Fruit fly (Drosophila melanogaster) whole organism, prepupa: ENCODE measurements around the gene hiw.

ENCODE experiments used
- Blimp-1 ChIP-seq: fragments of 200-800 bp; sonication (Bioruptor generic); optimal IDR thresholded peaks from 3 replicates; lab custom pipeline; 2017; ENCODE audit warnings: missing biosample characterization, missing genetic modification characterization, mild to moderate bottlenecking, moderate library complexity, missing genetic modification reagents
- CG10631 ChIP-seq: fragments of 200-800 bp; sonication (Bioruptor generic); optimal IDR thresholded peaks from 2 replicates; lab custom pipeline; 2016; ENCODE audit warnings: missing biosample characterization, missing genetic modification characterization
- CG10669 ChIP-seq: fragments of 200-800 bp; sonication (Bioruptor generic); optimal IDR thresholded peaks from 3 replicates; lab custom pipeline; 2018; ENCODE audit warnings: missing biosample characterization, mild to moderate bottlenecking, missing genetic modification characterization, moderate library complexity
- CG11294 ChIP-seq: fragments of 200-800 bp; sonication (Bioruptor generic); IDR thresholded peaks from 2 replicates; pipeline ENCODE4 v1.3.6; 2022; ENCODE audit warnings: missing biosample characterization, missing genetic modification characterization
- CG11762 ChIP-seq: fragments of 200-800 bp; sonication (Bioruptor generic); optimal IDR thresholded peaks from 3 replicates; lab custom pipeline; 2016; ENCODE audit warnings: missing biosample characterization, missing genetic modification characterization; ENCODE audit not compliant: insufficient read depth
- CG11902 ChIP-seq: fragments of 200-800 bp; sonication (Bioruptor generic); optimal IDR thresholded peaks from 3 replicates; lab custom pipeline; 2016; ENCODE audit warnings: missing biosample characterization, missing genetic modification characterization
- CG15336 ChIP-seq: fragments of 200-800 bp; sonication (Bioruptor generic); IDR thresholded peaks from 2 replicates; pipeline ENCODE4 v1.3.6; 2022; ENCODE audit warnings: missing biosample characterization, missing genetic modification characterization
- CG1621 ChIP-seq: fragments of 200-800 bp; sonication (Bioruptor generic); optimal IDR thresholded peaks from 3 replicates; lab custom pipeline; 2018; ENCODE audit warnings: missing biosample characterization, mild to moderate bottlenecking, missing genetic modification characterization
- CG16779 ChIP-seq: fragments of 200-800 bp; sonication (Bioruptor generic); optimal IDR thresholded peaks from 3 replicates; lab custom pipeline; 2017; ENCODE audit warnings: missing biosample characterization, mild to moderate bottlenecking, missing genetic modification characterization
- CG3032 ChIP-seq: fragments of 200-800 bp; optimal IDR thresholded peaks from 2 replicates; lab custom pipeline; 2019; ENCODE audit warnings: missing biosample characterization, mild to moderate bottlenecking, missing genetic modification characterization, moderate library complexity
- CG31627 ChIP-seq: fragments of 200-800 bp; sonication (Bioruptor generic); optimal IDR thresholded peaks from 3 replicates; lab custom pipeline; 2016; ENCODE audit warnings: missing biosample characterization, missing genetic modification characterization
- CG32006 ChIP-seq: fragments of 200-800 bp; sonication (Bioruptor generic); optimal IDR thresholded peaks from 3 replicates; lab custom pipeline; 2017; ENCODE audit warnings: missing biosample characterization, mild to moderate bottlenecking, missing genetic modification characterization
- CG34406 ChIP-seq: fragments of 200-800 bp; sonication (Bioruptor generic); optimal IDR thresholded peaks from 3 replicates; lab custom pipeline; 2016; ENCODE audit warnings: missing biosample characterization, missing genetic modification characterization
- CG6792 ChIP-seq: fragments of 200-800 bp; sonication (Bioruptor generic); optimal IDR thresholded peaks from 3 replicates; lab custom pipeline; 2016; ENCODE audit warnings: missing biosample characterization, missing genetic modification characterization
- CG6808 ChIP-seq: fragments of 200-800 bp; sonication (Bioruptor generic); optimal IDR thresholded peaks from 3 replicates; lab custom pipeline; 2017; ENCODE audit warnings: missing biosample characterization, missing genetic modification characterization, mild to moderate bottlenecking, moderate library complexity, missing genetic modification reagents
- CG6854 ChIP-seq: fragments of 200-800 bp; sonication (Bioruptor generic); optimal IDR thresholded peaks from 2 replicates; lab custom pipeline; 2017; ENCODE audit warnings: missing biosample characterization, mild to moderate bottlenecking, missing genetic modification characterization
- CG8319 ChIP-seq: fragments of 200-800 bp; sonication (Bioruptor generic); optimal IDR thresholded peaks from 3 replicates; lab custom pipeline; 2016; ENCODE audit warnings: missing biosample characterization, missing genetic modification characterization
- CG9139 ChIP-seq: fragments of 200-800 bp; sonication (Bioruptor generic); optimal IDR thresholded peaks from 3 replicates; lab custom pipeline; 2017; ENCODE audit warnings: missing biosample characterization, mild to moderate bottlenecking, missing genetic modification characterization
- Eip78C ChIP-seq: fragments of 200-800 bp; sonication (Bioruptor generic); peaks from one replicate; lab custom pipeline; 2016; ENCODE audit warnings: missing biosample characterization, missing genetic modification characterization
- Eip93F ChIP-seq: fragments of 200-800 bp; sonication (Bioruptor generic); optimal IDR thresholded peaks from 2 replicates; lab custom pipeline; 2016; ENCODE audit warnings: missing biosample characterization, mild to moderate bottlenecking, missing genetic modification characterization
- Ets96B ChIP-seq: fragments of 200-800 bp; optimal IDR thresholded peaks from 2 replicates; lab custom pipeline; 2019; ENCODE audit warnings: missing biosample characterization, mild to moderate bottlenecking, missing genetic modification characterization, moderate library complexity
- Hr38 ChIP-seq: sonication (Bioruptor generic); optimal IDR thresholded peaks from 2 replicates; lab custom pipeline; 2016; ENCODE audit warnings: missing biosample characterization, missing genetic modification characterization
- Hr4 ChIP-seq: fragments of 200-800 bp; sonication (Bioruptor generic); optimal IDR thresholded peaks from 3 replicates; lab custom pipeline; 2016; ENCODE audit warnings: missing biosample characterization, missing genetic modification characterization
- Met ChIP-seq: fragments of 200-800 bp; sonication (Bioruptor generic); optimal IDR thresholded peaks from 3 replicates; lab custom pipeline; 2016; ENCODE audit warnings: missing biosample characterization, missing genetic modification characterization
- Smox ChIP-seq: fragments of 200-800 bp; sonication (Bioruptor generic); optimal IDR thresholded peaks from 3 replicates; lab custom pipeline; 2016; ENCODE audit warnings: missing biosample characterization, missing genetic modification characterization
- Sox102F ChIP-seq: fragments of 200-800 bp; sonication (Bioruptor generic); optimal IDR thresholded peaks from 2 replicates; lab custom pipeline; 2016; ENCODE audit warnings: missing biosample characterization, mild to moderate bottlenecking, missing genetic modification characterization
- Sox14 ChIP-seq: fragments of 200-800 bp; sonication (Bioruptor generic); optimal IDR thresholded peaks from 3 replicates; lab custom pipeline; 2016; ENCODE audit warnings: missing biosample characterization, missing genetic modification characterization
- Sox15 ChIP-seq: fragments of 200-800 bp; sonication (Bioruptor generic); optimal IDR thresholded peaks from 3 replicates; lab custom pipeline; 2016; ENCODE audit warnings: missing biosample characterization, missing genetic modification characterization
- achi ChIP-seq: fragments of 200-800 bp; sonication (Bioruptor generic); optimal IDR thresholded peaks from 3 replicates; lab custom pipeline; 2016; ENCODE audit warnings: missing biosample characterization, missing genetic modification characterization
- acj6 ChIP-seq: fragments of 200-800 bp; sonication (Bioruptor generic); optimal IDR thresholded peaks from 3 replicates; lab custom pipeline; 2016; ENCODE audit warnings: missing biosample characterization, missing genetic modification characterization
- cyc ChIP-seq: fragments of 200-800 bp; sonication (Bioruptor generic); optimal IDR thresholded peaks from 3 replicates; lab custom pipeline; 2016; ENCODE audit warnings: missing biosample characterization, missing genetic modification characterization
- dac ChIP-seq: fragments of 200-800 bp; sonication (Bioruptor generic); optimal IDR thresholded peaks from 2 replicates; lab custom pipeline; 2017; ENCODE audit warnings: missing biosample characterization, mild to moderate bottlenecking, missing genetic modification characterization
- dsx ChIP-seq: fragments of 200-800 bp; optimal IDR thresholded peaks from 3 replicates; lab custom pipeline; 2019; ENCODE audit warnings: missing biosample characterization, mild to moderate bottlenecking, missing genetic modification characterization, moderate library complexity; ENCODE audit not compliant: poor library complexity, severe bottlenecking
- eg ChIP-seq: fragments of 200-800 bp; sonication (Bioruptor generic); IDR thresholded peaks from 3 replicates; pipeline ENCODE4 v1.3.6; 2022; ENCODE audit warnings: missing biosample characterization, missing genetic modification characterization
- esn ChIP-seq: fragments of 200-800 bp; sonication (Bioruptor generic); optimal IDR thresholded peaks from 2 replicates; lab custom pipeline; 2016; ENCODE audit warnings: missing biosample characterization, mild to moderate bottlenecking, missing genetic modification characterization, moderate library complexity
- fd59A ChIP-seq: fragments of 200-800 bp; sonication (Bioruptor generic); optimal IDR thresholded peaks from 2 replicates; lab custom pipeline; 2017; ENCODE audit warnings: missing biosample characterization, mild to moderate bottlenecking, missing genetic modification characterization, missing genetic modification reagents
- fd85E ChIP-seq: fragments of 200-800 bp; sonication (Bioruptor generic); optimal IDR thresholded peaks from 3 replicates; lab custom pipeline; 2016; ENCODE audit warnings: missing biosample characterization, missing genetic modification characterization
- fkh ChIP-seq: fragments of 200-800 bp; sonication (Bioruptor generic); optimal IDR thresholded peaks from 3 replicates; lab custom pipeline; 2017; ENCODE audit warnings: missing biosample characterization, mild to moderate bottlenecking, missing genetic modification characterization, moderate library complexity
- lz ChIP-seq: fragments of 200-800 bp; sonication (Bioruptor generic); optimal IDR thresholded peaks from 3 replicates; lab custom pipeline; 2016; ENCODE audit warnings: missing biosample characterization, missing genetic modification characterization
- net ChIP-seq: fragments of 200-800 bp; sonication (Bioruptor generic); optimal IDR thresholded peaks from 3 replicates; lab custom pipeline; 2016; ENCODE audit warnings: missing biosample characterization, missing genetic modification characterization
- pdm3 ChIP-seq: fragments of 200-800 bp; sonication (Bioruptor generic); optimal IDR thresholded peaks from 3 replicates; lab custom pipeline; 2016; ENCODE audit warnings: missing biosample characterization, missing genetic modification characterization
- salr ChIP-seq, 2 experiments: fragments of 200-800 bp; sonication (Bioruptor generic); optimal IDR thresholded peaks; 3 replicates each; lab custom pipeline; 2016 to 2018; ENCODE audit warnings: missing biosample characterization in 2 of 2, missing genetic modification characterization in 2 of 2, mild to moderate bottlenecking in 1 of 2
- spab ChIP-seq: fragments of 200-800 bp; sonication (Bioruptor generic); optimal IDR thresholded peaks from 2 replicates; lab custom pipeline; 2017; ENCODE audit warnings: missing biosample characterization, mild to moderate bottlenecking, missing genetic modification characterization, missing genetic modification reagents
- ss ChIP-seq, 2 experiments: fragments of 200-800 bp; sonication (Bioruptor generic); optimal IDR thresholded peaks; 2 replicates in 1 of 2; 3 replicates in 1 of 2; lab custom pipeline; 2017 to 2018; ENCODE audit warnings: mild to moderate bottlenecking in 2 of 2, missing biosample characterization in 2 of 2, missing genetic modification characterization in 2 of 2, moderate library complexity in 1 of 2
- svp ChIP-seq: fragments of 200-800 bp; sonication (Bioruptor generic); peaks from one replicate; lab custom pipeline; 2016; ENCODE audit warnings: missing biosample characterization, missing genetic modification characterization
- vri ChIP-seq: fragments of 200-800 bp; sonication (Bioruptor generic); optimal IDR thresholded peaks from 3 replicates; lab custom pipeline; 2016; ENCODE audit warnings: missing biosample characterization, mild to moderate bottlenecking, missing genetic modification characterization

hiw gene

dm6 chrX:15070811-15071479, 7.7 kb upstream of the hiw start (continued):
- TF ChIP-seq esn (GFP tag; lab: Kevin White, UChicago) (peak; percentile 19), CG6854 (GFP tag; lab: Kevin White, UChicago) (peak; percentile 29), CG9139 (peak; percentile 61), dsx (GFP tag; lab: Kevin White, UChicago) (peak; percentile 23), Smox (GFP tag; lab: Kevin White, UChicago) (no peak), CG6792 (GFP tag; lab: Kevin White, UChicago) (peak; percentile 17), vri (GFP tag; lab: Kevin White, UChicago) (peak; percentile 76), CG11294 (GFP tag; lab: Robert Waterston, UW) (no peak), lz (GFP tag; lab: Kevin White, UChicago) (peak; percentile 19), Met (GFP tag; lab: Kevin White, UChicago) (peak; percentile 62), CG15336 (GFP tag; lab: Robert Waterston, UW) (peak; percentile 38; the same call in 1 of the 2 replicates), CG8319 (GFP tag; lab: Kevin White, UChicago) (no peak), Ets96B (tag; lab: Kevin White, UChicago) (peak; percentile 17), achi (GFP tag; lab: Kevin White, UChicago) (peak; percentile 29), CG34406 (GFP tag; lab: Kevin White, UChicago) (peak; percentile 6), Sox15 (GFP tag; lab: Kevin White, UChicago) (no peak), eg (GFP tag; lab: Robert Waterston, UW) (peak; percentile 29; the same call in 2 of the 3 replicates), CG10669 (GFP tag; lab: Kevin White, UChicago) (peak; percentile 55), pdm3 (no peak), Eip93F (GFP tag; lab: Kevin White, UChicago) (peak; percentile 25), Hr38 (no peak), dac (no peak), cyc (GFP tag; lab: Kevin White, UChicago) (peak; percentile 17), acj6 (GFP tag; lab: Kevin White, UChicago) (no peak), CG11902 (GFP tag; lab: Kevin White, UChicago) (no peak), CG3032 (tag; lab: Kevin White, UChicago) (no peak)

dm6 chrX:15070137-15070536, 6.9 kb upstream of the hiw start:
- no peak for TF ChIP-seq CG6854 (GFP tag; lab: Kevin White, UChicago)
- TF ChIP-seq CG32006 (GFP tag; lab: Kevin White, UChicago), result peak; percentile 25
- no peak for TF ChIP-seq salr (GFP tag; optimal IDR thresholded peaks at IDR 0.05; lab: Kevin White, UChicago)
- TF ChIP-seq Eip93F (GFP tag; lab: Kevin White, UChicago), result no peak
- no peak for TF ChIP-seq vri (GFP tag; lab: Kevin White, UChicago)
- TF ChIP-seq CG15336 (GFP tag; lab: Robert Waterston, UW), result peak; percentile 9; the same call in 1 of the 2 replicates
- peak; percentile 54 for TF ChIP-seq lz (GFP tag; lab: Kevin White, UChicago)
- TF ChIP-seq CG11762 (GFP tag; lab: Kevin White, UChicago), result no peak
- no peak for TF ChIP-seq CG6808 (GFP tag; lab: Kevin White, UChicago)
- TF ChIP-seq CG34406 (GFP tag; lab: Kevin White, UChicago), result no peak
- no peak for TF ChIP-seq Ets96B (tag; lab: Kevin White, UChicago)
- no peak for TF ChIP-seq fd85E (GFP tag; lab: Kevin White, UChicago)
- TF ChIP-seq ss (GFP tag; optimal IDR thresholded peaks at IDR 0.05; lab: Kevin White, UChicago), result no peak
- no peak for TF ChIP-seq dac
- peak; percentile 31 for TF ChIP-seq CG31627 (GFP tag; lab: Kevin White, UChicago)
- no peak for TF ChIP-seq Hr38
- no peak for TF ChIP-seq Sox102F
- peak; percentile 16 for TF ChIP-seq Hr4
- no peak for TF ChIP-seq cyc (GFP tag; lab: Kevin White, UChicago)
- TF ChIP-seq spab (GFP tag; lab: Kevin White, UChicago), result no peak
- no peak for TF ChIP-seq Blimp-1
- peak; percentile 4 for TF ChIP-seq fd59A (GFP tag; lab: Kevin White, UChicago)
- TF ChIP-seq CG10631 (GFP tag; lab: Kevin White, UChicago), result peak; percentile 18
- TF ChIP-seq CG9139, result no peak
- no peak for TF ChIP-seq CG16779 (tag; lab: Kevin White, UChicago)
- no peak for TF ChIP-seq CG10669 (GFP tag; lab: Kevin White, UChicago)
- TF ChIP-seq CG11902 (GFP tag; lab: Kevin White, UChicago), result no peak
- TF ChIP-seq fkh (GFP tag; lab: Kevin White, UChicago), result no peak
- TF ChIP-seq pdm3, result no peak
- TF ChIP-seq svp (GFP tag; lab: Kevin White, UChicago), result peak; percentile 36
- TF ChIP-seq Met (GFP tag; lab: Kevin White, UChicago), result peak; percentile 36
- peak; percentile 87 for TF ChIP-seq Eip78C (GFP tag; lab: Kevin White, UChicago)
- TF ChIP-seq Smox (GFP tag; lab: Kevin White, UChicago), result peak; percentile 14
- TF ChIP-seq Sox14 (GFP tag; lab: Kevin White, UChicago), result no peak
- no peak for TF ChIP-seq net
- no peak for TF ChIP-seq CG1621 (tag; lab: Kevin White, UChicago)
